Fruit fly (Drosophila melanogaster) whole organism, embryonic: ENCODE results near the gene CAH4.

ENCODE experiments used
- Ada2b ChIP-seq: fragments of 200-800 bp; sonication (Bioruptor generic); IDR thresholded peaks from 2 replicates; pipeline ENCODE4 v1.3.6; 2022; ENCODE audit warnings: missing biosample characterization, missing genetic modification characterization
- BEAF-32 ChIP-seq: fragments of 200-800 bp; sonication (Bioruptor generic); optimal IDR thresholded peaks from 3 replicates; lab custom pipeline; 2017; ENCODE audit warnings: missing biosample characterization, missing genetic modification characterization, mild to moderate bottlenecking, moderate library complexity, missing genetic modification reagents
- Blimp-1 ChIP-seq: fragments of 200-800 bp; sonication (Bioruptor generic); optimal IDR thresholded peaks from 3 replicates; lab custom pipeline; 2018; ENCODE audit warnings: missing biosample characterization, missing genetic modification characterization, mild to moderate bottlenecking, moderate library complexity, missing genetic modification reagents
- Bteb2 ChIP-seq: fragments of 200-800 bp; sonication (Bioruptor generic); optimal IDR thresholded peaks from 2 replicates; lab custom pipeline; 2016; ENCODE audit warnings: missing biosample characterization, missing genetic modification characterization
- CG10209 ChIP-seq: fragments of 200-800 bp; sonication (Bioruptor generic); optimal IDR thresholded peaks from 3 replicates; lab custom pipeline; 2017; ENCODE audit warnings: missing biosample characterization, mild to moderate bottlenecking, missing genetic modification characterization, missing genetic modification reagents
- CG11723 ChIP-seq: fragments of 200-800 bp; sonication (Bioruptor generic); optimal IDR thresholded peaks from 2 replicates; lab custom pipeline; 2017; ENCODE audit warnings: missing biosample characterization, mild to moderate bottlenecking, missing genetic modification characterization
- CG1233 ChIP-seq: fragments of 200-800 bp; sonication (Bioruptor generic); optimal IDR thresholded peaks from 4 replicates; lab custom pipeline; 2018; ENCODE audit warnings: missing biosample characterization, mild to moderate bottlenecking, missing genetic modification characterization
- CG13296 ChIP-seq: fragments of 200-800 bp; sonication (Bioruptor generic); optimal IDR thresholded peaks from 3 replicates; lab custom pipeline; 2018; ENCODE audit warnings: missing biosample characterization, mild to moderate bottlenecking, missing genetic modification characterization
- CG15696 ChIP-seq: fragments of 200-800 bp; sonication (Bioruptor generic); optimal IDR thresholded peaks from 2 replicates; lab custom pipeline; 2019; ENCODE audit warnings: missing biosample characterization, mild to moderate bottlenecking, missing genetic modification characterization, moderate library complexity
- CG1603 ChIP-seq: fragments of 200-800 bp; sonication (Bioruptor generic); optimal IDR thresholded peaks from 2 replicates; lab custom pipeline; 2019; ENCODE audit warnings: missing biosample characterization, mild to moderate bottlenecking, missing genetic modification characterization, moderate library complexity
- CG1792 ChIP-seq: fragments of 200-800 bp; sonication (Bioruptor generic); optimal IDR thresholded peaks from 2 replicates; lab custom pipeline; 2016; ENCODE audit warnings: missing biosample characterization, missing genetic modification characterization
- CG2199 ChIP-seq: fragments of 200-800 bp; sonication (Bioruptor generic); IDR thresholded peaks from 3 replicates; pipeline ENCODE4 v1.3.6; 2022; ENCODE audit warnings: missing biosample characterization, missing genetic modification characterization
- CG32772 ChIP-seq: fragments of 200-800 bp; sonication (Bioruptor generic); IDR thresholded peaks from 2 replicates; pipeline ENCODE4 v1.3.6; 2022; ENCODE audit warnings: missing biosample characterization, missing genetic modification characterization
- CG8944 ChIP-seq: fragments of 200-800 bp; sonication (Bioruptor generic); optimal IDR thresholded peaks from 3 replicates; lab custom pipeline; 2016; ENCODE audit warnings: missing biosample characterization, missing genetic modification characterization
- D ChIP-seq, 2 experiments: fragments of 200-800 bp in 1 of 2; fragments of >200 bp in 1 of 2; sonication (Bioruptor generic) in 1 of 2; optimal IDR thresholded peaks; 2 replicates in 1 of 2; 3 replicates in 1 of 2; lab custom pipeline; 2017; ENCODE audit warnings: mild to moderate bottlenecking in 1 of 2, missing biosample characterization in 1 of 2, missing genetic modification characterization in 1 of 2, missing genetic modification reagents in 1 of 2
- Dip2 ChIP-seq: fragments of 200-800 bp; sonication (Bioruptor generic); IDR thresholded peaks from 2 replicates; pipeline ENCODE4 v1.3.6; 2022; ENCODE audit warnings: missing biosample characterization, missing genetic modification characterization
- Drgx ChIP-seq: fragments of 200-800 bp; sonication (Bioruptor generic); IDR thresholded peaks from 2 replicates; pipeline ENCODE4 v1.3.6; 2022; ENCODE audit warnings: missing biosample characterization, missing genetic modification characterization
- Ets97D ChIP-seq: fragments of 200-800 bp; sonication (Bioruptor generic); optimal IDR thresholded peaks from 3 replicates; lab custom pipeline; 2016; ENCODE audit warnings: missing biosample characterization, missing genetic modification characterization
- H2.0 ChIP-seq: fragments of 200-800 bp; sonication (Bioruptor generic); IDR thresholded peaks from 2 replicates; pipeline ENCODE4 v1.3.6; 2022; ENCODE audit warnings: missing biosample characterization, missing genetic modification characterization
- Lpt ChIP-seq: fragments of >200 bp; optimal IDR thresholded peaks from 2 replicates; lab custom pipeline; 2018; ENCODE audit warnings: missing biosample characterization, missing genetic modification characterization
- Sox102F ChIP-seq: fragments of 200-800 bp; sonication (Bioruptor generic); optimal IDR thresholded peaks from 2 replicates; lab custom pipeline; 2018; ENCODE audit warnings: missing biosample characterization, mild to moderate bottlenecking, missing genetic modification characterization, moderate library complexity
- Sry-δ ChIP-seq: fragments of 200-800 bp; sonication (Bioruptor generic); optimal IDR thresholded peaks from 2 replicates; lab custom pipeline; 2016; ENCODE audit warnings: missing biosample characterization, missing genetic modification characterization
- Tbp ChIP-seq: fragments of >200 bp; optimal IDR thresholded peaks from 2 replicates; lab custom pipeline; 2018; ENCODE audit warnings: missing biosample characterization, missing genetic modification characterization
- aop ChIP-seq: fragments of 200-800 bp; sonication (Bioruptor generic); IDR thresholded peaks from 2 replicates; pipeline ENCODE4 v1.3.6; 2022; ENCODE audit warnings: missing biosample characterization, missing genetic modification characterization
- ap ChIP-seq: fragments of 200-800 bp; sonication (Bioruptor generic); IDR thresholded peaks from 2 replicates; pipeline ENCODE4 v1.3.6; 2022; ENCODE audit warnings: missing biosample characterization, missing genetic modification characterization
- br ChIP-seq: fragments of >200 bp; optimal IDR thresholded peaks from 2 replicates; lab custom pipeline; 2017
- caup ChIP-seq: fragments of 200-800 bp; sonication (Bioruptor generic); optimal IDR thresholded peaks from 3 replicates; lab custom pipeline; 2017; ENCODE audit warnings: missing biosample characterization, mild to moderate bottlenecking, missing genetic modification characterization, moderate library complexity; ENCODE audit not compliant: severe bottlenecking
- crp ChIP-seq, 2 experiments: fragments of 200-800 bp; sonication (Bioruptor generic); optimal IDR thresholded peaks; 2 replicates in 1 of 2; 3 replicates in 1 of 2; lab custom pipeline; 2017; ENCODE audit warnings: missing biosample characterization in 2 of 2, missing genetic modification characterization in 2 of 2, mild to moderate bottlenecking in 1 of 2, moderate library complexity in 1 of 2
- cwo ChIP-seq: fragments of 200-800 bp; sonication (Bioruptor generic); optimal IDR thresholded peaks from 3 replicates; lab custom pipeline; 2017; ENCODE audit warnings: missing biosample characterization, missing genetic modification characterization, mild to moderate bottlenecking, moderate library complexity, missing genetic modification reagents
- en ChIP-seq: fragments of 200-800 bp; sonication (Bioruptor generic); optimal IDR thresholded peaks from 2 replicates; lab custom pipeline; 2016; ENCODE audit warnings: missing biosample characterization, missing genetic modification characterization
- eyg ChIP-seq: fragments of 200-800 bp; sonication (Bioruptor generic); optimal IDR thresholded peaks from 3 replicates; lab custom pipeline; 2016; ENCODE audit warnings: missing biosample characterization, missing genetic modification characterization
- fru ChIP-seq: fragments of >200 bp; optimal IDR thresholded peaks from 2 replicates; lab custom pipeline; 2017
- her ChIP-seq: fragments of 200-800 bp; sonication (Bioruptor generic); optimal IDR thresholded peaks from 2 replicates; lab custom pipeline; 2016; ENCODE audit warnings: missing biosample characterization, missing genetic modification characterization
- hth ChIP-seq: fragments of >200 bp; optimal IDR thresholded peaks from 2 replicates; lab custom pipeline; 2017; ENCODE audit warnings: inconsistent platforms
- jumu ChIP-seq: fragments of 200-800 bp; sonication (Bioruptor generic); optimal IDR thresholded peaks from 3 replicates; lab custom pipeline; 2016; ENCODE audit warnings: missing biosample characterization, missing genetic modification characterization
- lbe ChIP-seq: fragments of 200-800 bp; sonication (Bioruptor generic); optimal IDR thresholded peaks from 2 replicates; lab custom pipeline; 2016; ENCODE audit warnings: missing biosample characterization, mild to moderate bottlenecking, missing genetic modification characterization
- luna ChIP-seq: fragments of 200-800 bp; sonication (Bioruptor generic); optimal IDR thresholded peaks from 2 replicates; lab custom pipeline; 2016; ENCODE audit warnings: missing biosample characterization, missing genetic modification characterization
- mam ChIP-seq: fragments of 200-800 bp; sonication (Bioruptor generic); optimal IDR thresholded peaks from 3 replicates; lab custom pipeline; 2016; ENCODE audit warnings: missing biosample characterization, missing genetic modification characterization
- org-1 ChIP-seq: fragments of 200-800 bp; sonication (Bioruptor generic); optimal IDR thresholded peaks from 2 replicates; lab custom pipeline; 2017; ENCODE audit warnings: missing biosample characterization, missing genetic modification characterization
- pan ChIP-seq, 4 experiments: fragments of >200 bp in 3 of 4; fragments of 200-800 bp in 1 of 4; sonication (Bioruptor generic) in 1 of 4; optimal IDR thresholded peaks in 3 of 4; IDR thresholded peaks in 1 of 4; 2 replicates each; pipeline versions ENCODE4 v1.3.6 to Lab custom; 2017 to 2022; ENCODE audit warnings: missing biosample characterization in 2 of 4, missing genetic modification characterization in 2 of 4, mixed read lengths in 1 of 4
- pfk ChIP-seq: fragments of 200-800 bp; sonication (Bioruptor generic); optimal IDR thresholded peaks from 2 replicates; lab custom pipeline; 2018; ENCODE audit warnings: missing biosample characterization, mild to moderate bottlenecking, missing genetic modification characterization, moderate library complexity
- salm ChIP-seq: fragments of 200-800 bp; sonication (Bioruptor generic); optimal IDR thresholded peaks from 2 replicates; lab custom pipeline; 2018; ENCODE audit warnings: missing biosample characterization, mild to moderate bottlenecking, missing genetic modification characterization
- sc ChIP-seq, 3 experiments: fragments of >200 bp in 2 of 3; fragments of 200-800 bp in 1 of 3; sonication (Bioruptor generic) in 1 of 3; optimal IDR thresholded peaks; 2 replicates in 2 of 3; 3 replicates in 1 of 3; lab custom pipeline; 2017; ENCODE audit warnings: mild to moderate bottlenecking in 1 of 3, missing biosample characterization in 1 of 3, missing genetic modification characterization in 1 of 3, missing genetic modification reagents in 1 of 3
- scrt ChIP-seq: fragments of 200-800 bp; sonication (Bioruptor generic); optimal IDR thresholded peaks from 2 replicates; lab custom pipeline; 2018; ENCODE audit warnings: missing biosample characterization, mild to moderate bottlenecking, missing genetic modification characterization, moderate library complexity
- trh ChIP-seq: fragments of 200-800 bp; sonication (Bioruptor generic); optimal IDR thresholded peaks from 2 replicates; lab custom pipeline; 2016; ENCODE audit warnings: missing biosample characterization, missing genetic modification characterization
- unc-4 ChIP-seq: fragments of 200-800 bp; sonication (Bioruptor generic); IDR thresholded peaks from 2 replicates; pipeline ENCODE4 v1.3.6; 2022; ENCODE audit warnings: missing biosample characterization, missing genetic modification characterization; ENCODE audit not compliant: partially characterized antibody
- usp ChIP-seq: fragments of >200 bp; optimal IDR thresholded peaks from 2 replicates; lab custom pipeline; 2017; ENCODE audit warnings: missing biosample characterization, missing genetic modification characterization
- vfl ChIP-seq: fragments of 200-800 bp; sonication (Bioruptor generic); optimal IDR thresholded peaks from 2 replicates; lab custom pipeline; 2016; ENCODE audit warnings: missing biosample characterization, missing genetic modification characterization

Gene CAH4

dm6 chr3R:24875939-24876842 lies 18.8 kb upstream of the CAH4 start, which contains the start of gene CG3744 (continued):
- TF ChIP-seq D (optimal IDR thresholded peaks at IDR 0.05; lab: Kevin White, UChicago) (no peak), D (GFP tag; optimal IDR thresholded peaks at IDR 0.05; lab: Kevin White, UChicago) (peak; percentile 76), mam (GFP tag; lab: Kevin White, UChicago) (peak; percentile 90), crp (GFP tag; optimal IDR thresholded peaks at IDR 0.05; lab: Kevin White, UChicago) (no peak), vfl (GFP tag; lab: Kevin White, UChicago) (peak; percentile 73), usp (GFP tag; lab: Kevin White, UChicago) (no peak), eyg (GFP tag; lab: Kevin White, UChicago) (peak; percentile 46), sc (optimal IDR thresholded peaks at IDR 0.05; lab: Kevin White, UChicago) (no peak), sc (GFP tag; optimal IDR thresholded peaks at IDR 0.05; lab: Kevin White, UChicago) (peak; percentile 64), CG1233 (peak; percentile 91), Lpt (no peak), fru (lab: Kevin White, UChicago) (no peak), scrt (GFP tag; lab: Kevin White, UChicago) (no peak), lbe (peak; percentile 79), CG11723 (GFP tag; lab: Kevin White, UChicago) (peak; percentile 77), Drgx (GFP tag; lab: Robert Waterston, UW) (peak; percentile 89), CG10209 (GFP tag; lab: Kevin White, UChicago) (peak; percentile 91), aop (GFP tag; lab: Robert Waterston, UW) (peak; percentile 90; the same call in 1 of the 2 replicates), pfk (GFP tag; lab: Kevin White, UChicago) (peak; percentile 56), ap (GFP tag; lab: Robert Waterston, UW) (peak; percentile 84), caup (GFP tag; lab: Kevin White, UChicago) (peak; percentile 93), org-1 (GFP tag; lab: Kevin White, UChicago) (peak; percentile 58), CG2199 (GFP tag; lab: Robert Waterston, UW) (peak; percentile 86), Bteb2 (GFP tag; lab: Kevin White, UChicago) (peak; percentile 48), salm (peak; percentile 76), Sox102F (GFP tag; lab: Kevin White, UChicago) (peak; percentile 90), luna (GFP tag; lab: Kevin White, UChicago) (peak; percentile 37), Ets97D (GFP tag; lab: Kevin White, UChicago) (peak; percentile 60), BEAF-32 (GFP tag; lab: Kevin White, UChicago) (peak; percentile 92), CG1603 (tag; lab: Kevin White, UChicago) (peak; percentile 66), Sry-δ (GFP tag; lab: Kevin White, UChicago) (peak; percentile 92), CG13296 (GFP tag; lab: Kevin White, UChicago) (peak; percentile 90), trh (GFP tag; lab: Kevin White, UChicago) (peak; percentile 76), her (peak; percentile 39), hth (no peak), CG32772 (peak; percentile 93), en (GFP tag; lab: Kevin White, UChicago) (no peak), pan (optimal IDR thresholded peaks at IDR 0.05; lab: Kevin White, UChicago) (no peak), pan (GFP tag; optimal IDR thresholded peaks at IDR 0.05 in 1 of 2, IDR thresholded peaks at IDR 0.05 in 1 of 2) (peak in 1 of 2 experiments; percentile 95), jumu (GFP tag; lab: Kevin White, UChicago) (peak; percentile 67), CG1792 (GFP tag; lab: Kevin White, UChicago) (peak; percentile 42), br (no peak), CG15696 (peak; percentile 91), Tbp (GFP tag; lab: Kevin White, UChicago) (no peak), Ada2b (GFP tag; lab: Robert Waterston, UW) (peak; percentile 93), Dip2 (GFP tag; lab: Robert Waterston, UW) (0 out of 2 replicates have a peak, but pooled peaks have one; percentile 9), CG8944 (GFP tag; lab: Kevin White, UChicago) (peak; percentile 69), cwo (no peak), unc-4 (GFP tag; lab: Robert Waterston, UW) (peak; percentile 93), Blimp-1 (GFP tag; lab: Kevin White, UChicago) (peak; percentile 95), H2.0 (GFP tag; lab: Robert Waterston, UW) (peak; percentile 94)
